Fruit fly (Drosophila melanogaster): ENCODE data around the gene Grip71.

DNA sequence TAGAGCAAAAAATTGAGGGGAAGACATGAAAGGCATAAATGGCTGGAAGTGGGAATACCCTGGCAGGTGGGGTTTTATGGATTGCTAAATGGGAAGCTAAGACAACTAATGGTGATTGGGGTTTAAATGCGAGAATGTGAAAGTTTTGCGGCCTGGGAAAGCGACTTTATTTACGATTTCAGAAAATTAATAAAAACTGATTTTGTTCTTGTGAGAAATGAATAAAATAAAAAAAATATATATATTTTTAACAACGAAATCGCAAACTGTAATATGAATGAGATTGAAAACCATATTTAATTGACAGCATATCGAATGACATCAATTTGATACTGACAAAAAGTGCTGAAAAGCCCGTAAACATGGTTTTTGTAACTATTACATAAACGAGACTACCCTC lies 42.7 kb downstream of the Grip71 start:
- no peak for TF ChIP-seq woc (GFP tag; optimal IDR thresholded peaks at IDR 0.05)
- TF ChIP-seq pan (optimal IDR thresholded peaks at IDR 0.05) = no peak
- no peak for TF ChIP-seq dsf (GFP tag; optimal IDR thresholded peaks at IDR 0.05; ENCODE audit: borderline replicate concordance)
- TF ChIP-seq brk (GFP tag; optimal IDR thresholded peaks at IDR 0.05) = no peak
- TF ChIP-seq sv (GFP tag; optimal IDR thresholded peaks at IDR 0.05) = no peak
- no peak for TF ChIP-seq Hnf4 (GFP tag; optimal IDR thresholded peaks at IDR 0.05)
- no peak for TF ChIP-seq h (GFP tag; optimal IDR thresholded peaks at IDR 0.05)

All from whole organism, wandering third instar larva.